Worm (Caenorhabditis elegans): ENCODE data around the gene ZK563.2.
A peak's percentile ranks its signal among the peaks of the same experiment; 100 is the strongest.

Gene ZK563.2

DNA sequence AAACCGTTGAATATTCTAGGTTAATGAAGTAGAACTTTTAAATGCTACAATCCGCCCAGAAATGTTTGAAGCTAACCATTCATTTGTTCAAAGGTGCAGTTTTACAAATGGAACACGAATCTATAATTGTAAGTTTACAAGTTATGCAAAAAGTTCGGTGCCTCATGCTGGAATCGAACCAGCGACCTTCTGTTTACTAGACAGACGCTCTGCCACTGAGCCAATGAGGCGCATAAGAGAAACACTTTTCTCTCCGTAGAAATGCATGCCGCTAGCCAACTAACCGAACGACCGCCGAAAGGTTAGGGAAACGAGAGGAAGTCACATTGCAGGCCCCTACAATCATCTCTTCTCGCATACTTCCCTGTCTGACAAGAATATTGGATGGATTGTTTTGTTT is 2.5 kb downstream of the ZK563.2 start (continued):
- TF ChIP-seq mdl-1 (tag; optimal IDR thresholded peaks at IDR 0.05) (peak in 1 of 2 experiments; percentile 56), madf-9 (GFP tag; conservative IDR thresholded peaks at IDR 0.05) (peak; percentile 93), madf-5 (GFP tag; IDR thresholded peaks at IDR 0.05) (peak; percentile 80 to 82; a peak in 2 of 4 replicates), nhr-25 (tag; optimal IDR thresholded peaks at IDR 0.05; ENCODE audit: borderline replicate concordance, insufficient read depth) (no peak), pqm-1 (tag; optimal IDR thresholded peaks at IDR 0.05) (no peak), snpc-1.2 (GFP tag; IDR thresholded peaks at IDR 0.05) (peak; percentile 89), nhr-41 (GFP tag; IDR thresholded peaks at IDR 0.05) (peak; percentile 89), cey-2 (tag; optimal IDR thresholded peaks at IDR 0.05; ENCODE audit: borderline replicate concordance, insufficient read depth) (no peak), ces-1 (GFP tag; optimal IDR thresholded peaks at IDR 0.05) (no peak), ceh-32 (tag; optimal IDR thresholded peaks at IDR 0.05; ENCODE audit: poor library complexity) (peak; percentile 22), F37D6.2 (tag; optimal IDR thresholded peaks at IDR 0.05) (peak; percentile 66), vab-7 (GFP tag; IDR thresholded peaks at IDR 0.05) (peak; percentile 93), Y5F2A.4 (GFP tag; optimal IDR thresholded peaks at IDR 0.05) (peak; percentile 62), lsy-2 (tag; optimal IDR thresholded peaks at IDR 0.05) (peak in 1 of 2 experiments; percentile 63), mes-2 (tag; optimal IDR thresholded peaks at IDR 0.05; ENCODE audit: poor library complexity, severe bottlenecking) (peak; percentile 87), T20F7.1 (GFP tag; optimal IDR thresholded peaks at IDR 0.05) (peak; percentile 16), aly-2 (tag; optimal IDR thresholded peaks at IDR 0.05) (no peak), tag-97 (GFP tag; IDR thresholded peaks at IDR 0.05) (no peak), ctbp-1 (GFP tag; IDR thresholded peaks at IDR 0.05) (peak; percentile 88), ceh-44 (GFP tag; IDR thresholded peaks at IDR 0.05) (peak; percentile 95), ZK337.2 (GFP tag; IDR thresholded peaks at IDR 0.05) (no peak), nhr-76 (tag; optimal IDR thresholded peaks at IDR 0.05) (no peak), zfp-2 (tag; optimal IDR thresholded peaks at IDR 0.05) (no peak), nhr-77 (tag; optimal IDR thresholded peaks at IDR 0.05) (peak; percentile 60), rbr-2 (tag; optimal IDR thresholded peaks at IDR 0.05) (peak; percentile 79), nhr-48 (tag; optimal IDR thresholded peaks at IDR 0.05) (peak; percentile 61), nhr-102 (tag; optimal IDR thresholded peaks at IDR 0.05) (peak; percentile 77), zfp-3 (GFP tag; conservative IDR thresholded peaks at IDR 0.05) (peak; percentile 65; the same call in 1 of the 2 replicates), sdz-12 (GFP tag; optimal IDR thresholded peaks at IDR 0.05) (peak; percentile 84), unc-130 (GFP tag; optimal IDR thresholded peaks at IDR 0.05) (peak; percentile 44), hlh-30 (tag; optimal IDR thresholded peaks at IDR 0.05; ENCODE audit: insufficient read depth) (peak; percentile 72), spr-1 (tag; optimal IDR thresholded peaks at IDR 0.05) (peak; percentile 29), unc-62 (GFP tag; optimal IDR thresholded peaks at IDR 0.05 in 1 of 2) (no peak), unc-62 (tag; optimal IDR thresholded peaks at IDR 0.05) (no peak), nhr-11 (tag; optimal IDR thresholded peaks at IDR 0.05) (peak; percentile 33), zip-11 (GFP tag; IDR thresholded peaks at IDR 0.05) (peak; percentile 89), daf-19 (GFP tag; conservative IDR thresholded peaks at IDR 0.05) (peak; percentile 93), mdt-29 (GFP tag; IDR thresholded peaks at IDR 0.05) (peak; percentile 81; the same call in 1 of the 2 replicates), dmd-8 (GFP tag; IDR thresholded peaks at IDR 0.05) (peak; percentile 92), R02D3.7 (tag; optimal IDR thresholded peaks at IDR 0.05) (no peak), nhr-111 (GFP tag; optimal IDR thresholded peaks at IDR 0.05) (peak; percentile 66), mxl-2 (GFP tag; conservative IDR thresholded peaks at IDR 0.05) (peak; percentile 70; the same call in 1 of the 2 replicates), ztf-7 (tag; optimal IDR thresholded peaks at IDR 0.05) (peak; percentile 55), nhr-10 (tag; optimal IDR thresholded peaks at IDR 0.05) (no peak), Y75B8A.6 (GFP tag; IDR thresholded peaks at IDR 0.05) (no peak), F10B5.3 (tag; optimal IDR thresholded peaks at IDR 0.05) (no peak), mxl-3 (GFP tag; optimal IDR thresholded peaks at IDR 0.05) (peak; percentile 66), tra-1 (GFP tag; IDR thresholded peaks at IDR 0.05) (peak; percentile 72; the same call in 1 of the 2 replicates), saeg-2 (GFP tag; IDR thresholded peaks at IDR 0.05) (peak; percentile 71; the same call in 1 of the 2 replicates), F49E8.2 (tag; optimal IDR thresholded peaks at IDR 0.05; ENCODE audit: borderline replicate concordance) (peak; percentile 37)

Data from whole organism, L4 larva.